Fruit fly (Drosophila melanogaster): ENCODE data around the gene pn.

The pn gene

dm6 chrX:2145690-2146470 lies 35.1 kb upstream of the pn start (continued):
- TF ChIP-seq gcm (GFP tag; optimal IDR thresholded peaks at IDR 0.05) = no peak
- peak; percentile 60 for TF ChIP-seq zfh2 (GFP tag; optimal IDR thresholded peaks at IDR 0.05)
- peak; percentile 83 for TF ChIP-seq CG4360 (GFP tag; IDR thresholded peaks at IDR 0.05)
- 0 out of 2 replicates have a peak, but pooled peaks have one; percentile 3 for TF ChIP-seq onecut (GFP tag; IDR thresholded peaks at IDR 0.05)
- TF ChIP-seq E2f2 (GFP tag; IDR thresholded peaks at IDR 0.05) = peak; percentile 12; the same call in 1 of the 2 replicates
- TF ChIP-seq zfh1 (GFP tag; IDR thresholded peaks at IDR 0.05) = peak; percentile 12; the same call in 1 of the 3 replicates
- no peak for TF ChIP-seq sim (GFP tag; IDR thresholded peaks at IDR 0.05)
- peak; percentile 79 for TF ChIP-seq CG13287 (GFP tag; IDR thresholded peaks at IDR 0.05; ENCODE audit: partially characterized antibody)
- peak; percentile 42 for TF ChIP-seq sob (GFP tag; IDR thresholded peaks at IDR 0.05)
- TF ChIP-seq Ptx1 (GFP tag; IDR thresholded peaks at IDR 0.05) = peak; percentile 39
- peak; percentile 83; the same call in 2 of the 3 replicates for TF ChIP-seq knrl (GFP tag; IDR thresholded peaks at IDR 0.05; ENCODE audit: partially characterized antibody)
- peak; percentile 3 for TF ChIP-seq CG5245 (GFP tag; optimal IDR thresholded peaks at IDR 0.05)
- TF ChIP-seq twi (tag; optimal IDR thresholded peaks at IDR 0.05) = peak; percentile 6
- peak; percentile 32 for TF ChIP-seq CG6765 (GFP tag; optimal IDR thresholded peaks at IDR 0.05)
- peak; percentile 27 for TF ChIP-seq Antp (GFP tag; optimal IDR thresholded peaks at IDR 0.05)
- peak; percentile 60 for TF ChIP-seq hbn (GFP tag; IDR thresholded peaks at IDR 0.05; ENCODE audit: partially characterized antibody)
- peak; percentile 36; the same call in 1 of the 2 replicates for TF ChIP-seq NFAT (GFP tag; IDR thresholded peaks at IDR 0.05)
- TF ChIP-seq CG6683 (GFP tag; optimal IDR thresholded peaks at IDR 0.05) = no peak
- TF ChIP-seq amos (GFP tag; IDR thresholded peaks at IDR 0.05; ENCODE audit: partially characterized antibody) = peak; percentile 68
- peak; percentile 49; the same call in 2 of the 3 replicates for TF ChIP-seq dysf (GFP tag; IDR thresholded peaks at IDR 0.05)
- peak; percentile 51; the same call in 1 of the 3 replicates for TF ChIP-seq CG17361 (GFP tag; IDR thresholded peaks at IDR 0.05)
- no peak for TF ChIP-seq prd (optimal IDR thresholded peaks at IDR 0.05)
- TF ChIP-seq prd (GFP tag; IDR thresholded peaks at IDR 0.05) = peak; percentile 38; the same call in 1 of the 3 replicates
- no peak for TF ChIP-seq CG15073 (GFP tag; optimal IDR thresholded peaks at IDR 0.05)
- peak in 1 of 3 experiments; percentile 3 for TF ChIP-seq Stat92E (GFP tag; optimal IDR thresholded peaks at IDR 0.05)
- peak; percentile 36 for TF ChIP-seq CG13775 (GFP tag; optimal IDR thresholded peaks at IDR 0.05)
- TF ChIP-seq CG15696 (tag; optimal IDR thresholded peaks at IDR 0.05) = no peak
- peak; percentile 31 for TF ChIP-seq CG13296 (GFP tag; optimal IDR thresholded peaks at IDR 0.05)
- TF ChIP-seq CG33557 (GFP tag; optimal IDR thresholded peaks at IDR 0.05) = peak; percentile 42
- TF ChIP-seq CG17328 (GFP tag; IDR thresholded peaks at IDR 0.05) = no peak
- TF ChIP-seq CG6813 (GFP tag; optimal IDR thresholded peaks at IDR 0.05) = no peak
- peak; percentile 9 for TF ChIP-seq eyg (GFP tag; optimal IDR thresholded peaks at IDR 0.05)
- no peak for TF ChIP-seq Hsf (GFP tag; optimal IDR thresholded peaks at IDR 0.05)
- peak; percentile 31 for TF ChIP-seq dmrt11E (tag; optimal IDR thresholded peaks at IDR 0.05)
- no peak for TF ChIP-seq aop (GFP tag; IDR thresholded peaks at IDR 0.05)
- TF ChIP-seq Spps (tag; optimal IDR thresholded peaks at IDR 0.05) = no peak
- TF ChIP-seq pb (GFP tag; optimal IDR thresholded peaks at IDR 0.05) = peak; percentile 19
- TF ChIP-seq kah (GFP tag; optimal IDR thresholded peaks at IDR 0.05) = no peak
- peak; percentile 45 for TF ChIP-seq CoRest (tag; optimal IDR thresholded peaks at IDR 0.05)
- peak in 1 of 2 experiments; percentile 28 for TF ChIP-seq Hr51 (GFP tag; optimal IDR thresholded peaks at IDR 0.05)
- no peak for TF ChIP-seq Mrtf (GFP tag; IDR thresholded peaks at IDR 0.05)
- peak; percentile 13 for TF ChIP-seq gfzf (GFP tag; optimal IDR thresholded peaks at IDR 0.05)
- 0 out of 2 replicates have a peak, but pooled peaks have one; percentile 20 for TF ChIP-seq danr (GFP tag; IDR thresholded peaks at IDR 0.05)
- peak; percentile 73 for TF ChIP-seq CG3995 (GFP tag; optimal IDR thresholded peaks at IDR 0.05)
- TF ChIP-seq CG10979 (tag; optimal IDR thresholded peaks at IDR 0.05) = peak; percentile 15
- TF ChIP-seq CG18599 (GFP tag; optimal IDR thresholded peaks at IDR 0.05) = peak; percentile 64
- 0 out of 2 replicates have a peak, but pooled peaks have one; percentile 35 for TF ChIP-seq esg (GFP tag; conservative IDR thresholded peaks at IDR 0.05)
- TF ChIP-seq ind (GFP tag; optimal IDR thresholded peaks at IDR 0.05) = peak; percentile 55
